Worm (Caenorhabditis elegans) whole organism, L3 larva: ENCODE measurements around the gene har-1.
A peak's percentile ranks its signal among the peaks of the same experiment; 100 is the strongest.

Experiments used
- R02D3.7 ChIP-seq: fragments of 150-350 bp; optimal IDR thresholded peaks from 2 replicates; lab custom pipeline; 2014; ENCODE audit warnings: missing biosample characterization, missing genetic modification characterization
- ZK546.5 ChIP-seq: sonication (generic microtip); optimal IDR thresholded peaks from 2 replicates; lab custom pipeline; 2017; ENCODE audit warnings: missing biosample characterization, missing genetic modification characterization
- ama-1 ChIP-seq: fragments of 150-350 bp; optimal IDR thresholded peaks from 2 replicates; lab custom pipeline; 2018
- ceh-16 ChIP-seq: sonication (generic microtip); optimal IDR thresholded peaks from 2 replicates; lab custom pipeline; 2017; ENCODE audit warnings: missing biosample characterization, missing genetic modification characterization
- ceh-28 ChIP-seq: fragments of 150-350 bp; optimal IDR thresholded peaks from 2 replicates; lab custom pipeline; 2014; ENCODE audit warnings: missing biosample characterization, missing genetic modification reagents, missing genetic modification characterization
- ceh-9 ChIP-seq: sonication (generic microtip); optimal IDR thresholded peaks from 2 replicates; lab custom pipeline; 2018; ENCODE audit warnings: missing biosample characterization, missing genetic modification characterization
- daf-12 ChIP-seq: fragments of 150-350 bp; optimal IDR thresholded peaks from 2 replicates; lab custom pipeline; 2014; ENCODE audit warnings: missing biosample characterization, missing genetic modification reagents, missing genetic modification characterization
- egl-27 ChIP-seq: sonication (generic microtip); optimal IDR thresholded peaks from 4 replicates; lab custom pipeline; 2017; ENCODE audit warnings: missing biosample characterization, missing genetic modification reagents, missing genetic modification characterization
- egl-5 ChIP-seq: fragments of 150-350 bp; optimal IDR thresholded peaks from 2 replicates; lab custom pipeline; 2017; ENCODE audit warnings: missing biosample characterization, missing genetic modification reagents, missing genetic modification characterization, inconsistent platforms
- elt-1 ChIP-seq: fragments of 150-350 bp; optimal IDR thresholded peaks from 2 replicates; lab custom pipeline; 2014; ENCODE audit warnings: missing biosample characterization, missing genetic modification characterization
- elt-2 ChIP-seq: sonication (generic microtip); optimal IDR thresholded peaks from 2 replicates; lab custom pipeline; 2016; ENCODE audit warnings: missing genetic modification reagents, mild to moderate bottlenecking, missing genetic modification characterization, missing compliant biosample characterization
- eor-1 ChIP-seq, 2 experiments: fragments of 150-350 bp; optimal IDR thresholded peaks; 2 replicates each; lab custom pipeline; 2014 to 2018; ENCODE audit warnings: missing biosample characterization in 2 of 2, missing genetic modification characterization in 2 of 2
- fkh-10 ChIP-seq: sonication (generic microtip); optimal IDR thresholded peaks from 2 replicates; lab custom pipeline; 2017; ENCODE audit warnings: missing biosample characterization, missing genetic modification reagents, missing genetic modification characterization
- fos-1 ChIP-seq: fragments of 150-350 bp; optimal IDR thresholded peaks from 2 replicates; lab custom pipeline; 2014; ENCODE audit warnings: missing biosample characterization, missing genetic modification characterization
- hmg-11 ChIP-seq: sonication (generic microtip); optimal IDR thresholded peaks from 2 replicates; lab custom pipeline; 2016; ENCODE audit warnings: missing genetic modification characterization, missing compliant biosample characterization
- jun-1 ChIP-seq: fragments of 150-350 bp; optimal IDR thresholded peaks from 2 replicates; lab custom pipeline; 2014; ENCODE audit warnings: missing biosample characterization, missing genetic modification reagents, missing genetic modification characterization
- lin-15B ChIP-seq: fragments of 150-350 bp; optimal IDR thresholded peaks from 2 replicates; lab custom pipeline; 2014; ENCODE audit warnings: missing biosample characterization, missing genetic modification characterization
- lin-39 ChIP-seq: fragments of 150-350 bp; optimal IDR thresholded peaks from 2 replicates; lab custom pipeline; 2018; ENCODE audit warnings: missing biosample characterization, missing genetic modification reagents, missing genetic modification characterization
- lsy-12 ChIP-seq: sonication (generic microtip); optimal IDR thresholded peaks from 2 replicates; lab custom pipeline; 2016; ENCODE audit warnings: mild to moderate bottlenecking, missing genetic modification characterization, missing compliant biosample characterization
- mdl-1 ChIP-seq: fragments of 150-350 bp; optimal IDR thresholded peaks from 2 replicates; lab custom pipeline; 2014; ENCODE audit warnings: missing biosample characterization, missing genetic modification characterization
- mml-1 ChIP-seq: fragments of 150-350 bp; sonication (generic microtip); optimal IDR thresholded peaks from 3 replicates; lab custom pipeline; 2014; ENCODE audit warnings: missing biosample characterization, missing genetic modification characterization
- nfya-1 ChIP-seq: sonication (generic microtip); optimal IDR thresholded peaks from 2 replicates; lab custom pipeline; 2017; ENCODE audit warnings: missing genetic modification characterization, mild to moderate bottlenecking, missing compliant biosample characterization, antibody characterized with exemption, moderate library complexity; ENCODE audit not compliant: insufficient read depth
- nhr-11 ChIP-seq: fragments of 150-350 bp; optimal IDR thresholded peaks from 2 replicates; lab custom pipeline; 2014; ENCODE audit warnings: missing biosample characterization, missing genetic modification characterization
- nhr-23 ChIP-seq: fragments of 150-350 bp; optimal IDR thresholded peaks from 2 replicates; lab custom pipeline; 2014; ENCODE audit warnings: missing biosample characterization, missing genetic modification reagents, missing genetic modification characterization
- nhr-237 ChIP-seq: fragments of 150-350 bp; optimal IDR thresholded peaks from 2 replicates; lab custom pipeline; 2014; ENCODE audit warnings: missing biosample characterization, missing genetic modification characterization
- nhr-25 ChIP-seq: sonication (generic microtip); optimal IDR thresholded peaks from 2 replicates; lab custom pipeline; 2017; ENCODE audit warnings: missing biosample characterization, missing genetic modification characterization
- nhr-28 ChIP-seq: fragments of 150-350 bp; optimal IDR thresholded peaks from 2 replicates; lab custom pipeline; 2014; ENCODE audit warnings: missing biosample characterization, missing genetic modification characterization
- nhr-76 ChIP-seq: fragments of 150-350 bp; sonication (generic microtip); optimal IDR thresholded peaks from 5 replicates; lab custom pipeline; 2014; ENCODE audit warnings: missing biosample characterization, missing genetic modification characterization
- pha-4 ChIP-seq: fragments of 150-350 bp; optimal IDR thresholded peaks from 2 replicates; lab custom pipeline; 2014; ENCODE audit warnings: missing biosample characterization, missing genetic modification reagents, missing genetic modification characterization
- pqm-1 ChIP-seq: fragments of 150-350 bp; optimal IDR thresholded peaks from 2 replicates; lab custom pipeline; 2017; ENCODE audit warnings: missing biosample characterization, missing genetic modification characterization, inconsistent platforms
- sea-2 ChIP-seq: fragments of 150-350 bp; sonication (generic microtip); optimal IDR thresholded peaks from 4 replicates; lab custom pipeline; 2014; ENCODE audit warnings: missing biosample characterization, missing genetic modification reagents, missing genetic modification characterization
- skn-1 ChIP-seq: fragments of 150-350 bp; optimal IDR thresholded peaks from 2 replicates; lab custom pipeline; 2014; ENCODE audit warnings: missing biosample characterization, missing genetic modification characterization
- snpc-4 ChIP-seq: fragments of 150-350 bp; optimal IDR thresholded peaks from 2 replicates; lab custom pipeline; 2014; ENCODE audit warnings: missing biosample characterization, missing genetic modification characterization
- tbx-2 ChIP-seq: sonication (generic microtip); optimal IDR thresholded peaks from 2 replicates; lab custom pipeline; 2016; ENCODE audit warnings: mild to moderate bottlenecking, missing genetic modification characterization, missing compliant biosample characterization
- unc-39 ChIP-seq: sonication (generic microtip); optimal IDR thresholded peaks from 4 replicates; lab custom pipeline; 2017; ENCODE audit warnings: missing biosample characterization, missing genetic modification characterization
- unc-62 ChIP-seq: fragments of 150-350 bp; sonication (generic microtip); optimal IDR thresholded peaks from 4 replicates; lab custom pipeline; 2014; ENCODE audit warnings: missing biosample characterization, missing genetic modification reagents, missing genetic modification characterization
- ztf-11 ChIP-seq: fragments of 150-350 bp; optimal IDR thresholded peaks from 2 replicates; lab custom pipeline; 2014; ENCODE audit warnings: missing biosample characterization, missing genetic modification characterization
- ztf-4 ChIP-seq: fragments of 150-350 bp; optimal IDR thresholded peaks from 2 replicates; lab custom pipeline; 2014; ENCODE audit warnings: missing biosample characterization, missing genetic modification characterization

Gene har-1

DNA sequence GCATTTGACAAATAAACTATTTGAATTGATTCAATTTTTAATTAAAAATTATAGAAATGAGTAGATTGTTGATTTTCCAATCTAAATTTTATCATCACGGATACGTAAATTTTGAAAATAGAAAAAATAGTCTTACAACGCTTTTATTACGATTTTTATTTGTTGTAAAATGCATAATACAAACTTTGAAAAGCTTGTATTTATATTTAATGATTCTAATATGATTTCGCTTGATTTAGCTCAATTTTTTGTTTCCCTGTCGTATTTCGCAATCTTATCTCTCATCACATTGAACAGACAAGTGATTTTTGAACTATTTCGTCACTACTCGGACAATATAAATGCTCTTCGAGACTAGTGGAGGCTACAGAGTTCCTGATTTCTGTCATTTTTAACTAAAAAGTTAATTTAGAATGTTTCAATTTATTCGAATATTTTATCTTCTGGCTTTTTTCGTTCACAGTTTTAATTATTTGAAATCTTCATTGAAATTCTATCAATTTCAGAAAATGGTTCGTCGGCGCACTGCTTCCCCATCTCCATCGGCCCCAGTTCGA lies at the start of gene har-1, which contains the start of gene wht-3:
Gene har-1 (plus strand): TSS at position 507 of the 557 bp plus-strand sequence.
Gene wht-3 (minus strand): TSS at position 51 of the 557 bp plus-strand sequence.
- no peak for TF ChIP-seq pqm-1 (tag; lab: Kevin White, UChicago)
- TF ChIP-seq unc-39, result no peak
- no peak for TF ChIP-seq fos-1 (tag; lab: Kevin White, UChicago)
- TF ChIP-seq R02D3.7 (tag; lab: Kevin White, UChicago), result no peak
- no peak for TF ChIP-seq mdl-1 (tag; lab: Kevin White, UChicago)
- peak; percentile 7 for TF ChIP-seq pha-4 (tag; lab: Kevin White, UChicago)
- TF ChIP-seq daf-12 (tag; lab: Kevin White, UChicago), result no peak
- TF ChIP-seq egl-5 (tag; lab: Kevin White, UChicago), result no peak
- TF ChIP-seq elt-2, result peak; percentile 27
- no peak for TF ChIP-seq nhr-25 (tag; lab: Kevin White, UChicago)

- no peak for TF ChIP-seq unc-39
- TF ChIP-seq eor-1 (tag; optimal IDR thresholded peaks at IDR 0.05; lab: Kevin White, UChicago), result no peak
- no peak for TF ChIP-seq lin-39 (tag; lab: Kevin White, UChicago)
- TF ChIP-seq lin-15B (tag; lab: Kevin White, UChicago), result no peak
- TF ChIP-seq elt-1 (tag; lab: Kevin White, UChicago), result no peak
- no peak for TF ChIP-seq nhr-23
- TF ChIP-seq ZK546.5 (tag; lab: Kevin White, UChicago), result no peak
- TF ChIP-seq snpc-4 (tag; lab: Kevin White, UChicago), result no peak
- TF ChIP-seq ama-1 (lab: Kevin White, UChicago), result no peak
- TF ChIP-seq nhr-237 (tag; lab: Kevin White, UChicago), result no peak
- TF ChIP-seq skn-1 (tag; lab: Kevin White, UChicago), result no peak
- no peak for TF ChIP-seq lsy-12 (tag; lab: Kevin White, UChicago)
- no peak for TF ChIP-seq nhr-28 (tag; lab: Kevin White, UChicago)
- no peak for TF ChIP-seq ceh-9 (tag; lab: Kevin White, UChicago)
- no peak for TF ChIP-seq ztf-11 (tag; lab: Kevin White, UChicago)
- no peak for TF ChIP-seq ceh-28 (tag; lab: Kevin White, UChicago)
- TF ChIP-seq sea-2 (GFP tag; lab: Kevin White, UChicago), result no peak
- no peak for TF ChIP-seq nhr-11 (tag; lab: Kevin White, UChicago)
Observed at ce11 chrIII:4103171-4103570, 48.7 kb upstream of the har-1 start.

DNA sequence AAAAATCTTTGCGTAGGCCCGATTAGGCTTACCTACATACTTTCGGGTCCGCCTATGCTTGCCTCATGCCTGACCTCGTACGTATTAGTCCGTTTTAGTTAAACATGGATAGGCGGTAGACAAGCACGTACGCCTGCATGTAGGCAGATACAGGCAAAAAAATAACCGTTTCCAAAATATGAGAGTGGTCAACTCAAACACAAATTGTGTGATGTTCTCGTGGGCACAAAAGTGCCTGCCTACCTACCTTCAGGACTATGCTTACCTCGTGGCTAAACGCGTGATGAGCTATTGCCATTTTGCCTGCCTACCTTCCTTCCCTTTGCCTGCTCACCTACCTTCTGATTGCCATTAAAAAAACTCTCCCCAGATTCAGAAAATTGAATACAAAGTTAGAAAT lies 45.2 kb upstream of the har-1 start:
- TF ChIP-seq nhr-28 (tag; lab: Kevin White, UChicago) (no peak), ZK546.5 (tag; lab: Kevin White, UChicago) (no peak), ztf-4 (tag; lab: Kevin White, UChicago) (no peak), fos-1 (tag; lab: Kevin White, UChicago) (no peak), elt-2 (no peak), fkh-10 (no peak), ama-1 (lab: Kevin White, UChicago) (no peak)

DNA sequence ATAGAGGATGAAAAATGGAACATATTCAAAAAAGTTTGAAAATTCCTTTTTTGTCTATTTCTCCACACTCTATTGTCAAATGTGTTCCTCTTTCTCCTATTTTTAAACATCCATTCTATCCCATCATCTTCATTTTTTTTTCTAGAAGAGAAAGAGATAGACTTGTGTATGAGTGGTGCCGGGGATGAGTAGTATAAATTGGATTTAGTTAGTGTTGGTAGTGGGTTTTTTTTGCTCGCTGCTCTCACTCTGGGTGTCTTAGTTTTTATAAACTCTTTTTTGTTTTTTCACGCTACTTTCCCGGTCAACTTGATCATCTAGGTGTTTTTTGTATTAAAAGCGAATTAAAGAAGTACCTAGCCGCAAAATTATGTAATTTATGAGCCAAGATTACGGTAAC lies 44.6 kb upstream of the har-1 start:
- TF ChIP-seq ZK546.5 (tag; lab: Kevin White, UChicago) (no peak), nhr-11 (tag; lab: Kevin White, UChicago) (no peak), nhr-237 (tag; lab: Kevin White, UChicago) (no peak), jun-1 (tag; lab: Kevin White, UChicago) (no peak), fos-1 (tag; lab: Kevin White, UChicago) (no peak), ceh-16 (tag; lab: Kevin White, UChicago) (no peak), unc-39 (no peak)

DNA sequence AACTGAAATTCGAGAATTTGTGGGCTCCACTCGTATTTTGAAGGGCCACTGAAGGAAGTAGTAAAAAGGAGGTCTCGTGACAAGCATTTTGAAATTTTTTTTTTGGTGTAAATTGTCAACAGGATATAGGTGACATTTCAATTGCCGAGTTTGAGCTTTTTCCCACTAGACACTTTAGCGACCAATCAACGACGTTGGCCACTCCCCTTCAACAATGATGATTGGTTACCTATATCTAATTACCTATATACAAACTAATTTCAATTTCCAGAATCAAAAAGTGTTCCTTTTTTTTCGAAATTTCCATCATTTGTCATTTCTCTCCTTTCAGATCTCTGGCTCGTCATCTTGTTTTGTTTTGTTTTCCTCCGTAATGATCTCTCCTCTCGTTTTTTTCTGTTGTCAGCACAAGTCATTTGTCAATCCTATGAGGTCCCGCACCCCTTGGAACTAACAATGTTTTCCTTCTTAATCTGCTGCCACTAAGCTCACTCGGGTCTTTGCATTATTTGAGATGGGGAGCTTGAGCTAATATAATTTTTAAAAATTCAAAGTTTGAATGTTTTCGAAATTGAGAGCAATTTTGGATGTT lies 43.8 kb upstream of the har-1 start:
- TF ChIP-seq lin-39 (tag; lab: Kevin White, UChicago) (peak; percentile 90), ceh-28 (tag; lab: Kevin White, UChicago) (no peak), nhr-11 (tag; lab: Kevin White, UChicago) (no peak), nhr-76 (no peak), daf-12 (tag; lab: Kevin White, UChicago) (no peak), eor-1 (tag; optimal IDR thresholded peaks at IDR 0.05; lab: Kevin White, UChicago) (no peak), hmg-11 (tag; lab: Kevin White, UChicago) (no peak), nhr-28 (tag; lab: Kevin White, UChicago) (no peak), nfya-1 (peak; percentile 57), egl-27 (tag; lab: Kevin White, UChicago) (no peak), tbx-2 (tag; lab: Kevin White, UChicago) (no peak), unc-62 (no peak), fos-1 (tag; lab: Kevin White, UChicago) (no peak), mml-1 (tag; lab: Kevin White, UChicago) (no peak)
- TF ChIP-seq, all 47 proteins: peak for 2
